Worm (Caenorhabditis elegans) whole organism, young adult: ENCODE measurements around the gene sru-1.
A peak's percentile ranks its signal among the peaks of the same experiment; 100 is the strongest.

Experiments used
- B0019.2 ChIP-seq: fragments of 200-800 bp; sonication (Bioruptor generic); conservative IDR thresholded peaks from 2 replicates; pipeline ENCODE4 v1.3.6; 2022; ENCODE audit warnings: missing genetic modification reagents, missing genetic modification characterization, missing compliant biosample characterization
- B0261.1 ChIP-seq: sonication (generic microtip); optimal IDR thresholded peaks from 2 replicates; lab custom pipeline; 2016; ENCODE audit warnings: mild to moderate bottlenecking, missing genetic modification characterization, moderate library complexity, missing compliant biosample characterization
- C17E4.6 ChIP-seq: fragments of 200-800 bp; sonication (Bioruptor generic); IDR thresholded peaks from 2 replicates; pipeline ENCODE4 v1.3.6; 2022; ENCODE audit warnings: missing genetic modification reagents, missing genetic modification characterization, missing compliant biosample characterization
- F22D6.2 ChIP-seq: sonication (generic microtip); optimal IDR thresholded peaks from 2 replicates; lab custom pipeline; 2016; ENCODE audit warnings: mild to moderate bottlenecking, missing genetic modification characterization, missing compliant biosample characterization
- F23B12.7 ChIP-seq: sonication (generic microtip); optimal IDR thresholded peaks from 2 replicates; lab custom pipeline; 2017; ENCODE audit warnings: missing genetic modification characterization, mild to moderate bottlenecking, missing compliant biosample characterization, antibody characterized with exemption, moderate library complexity; ENCODE audit not compliant: insufficient read depth
- F33H1.4 ChIP-seq: fragments of 200-800 bp; sonication (Bioruptor generic); IDR thresholded peaks from 2 replicates; pipeline ENCODE4 v1.3.6; 2022; ENCODE audit warnings: missing genetic modification reagents, missing genetic modification characterization, missing compliant biosample characterization
- F37B4.10 ChIP-seq: fragments of 200-800 bp; sonication (Bioruptor generic); IDR thresholded peaks from 2 replicates; pipeline ENCODE4 v1.3.6; 2022; ENCODE audit warnings: missing genetic modification characterization, missing compliant biosample characterization
- F55B11.4 ChIP-seq: sonication (generic microtip); optimal IDR thresholded peaks from 2 replicates; lab custom pipeline; 2016; ENCODE audit warnings: missing compliant biosample characterization, missing genetic modification characterization, borderline replicate concordance; ENCODE audit not compliant: insufficient read depth
- F57A8.1 ChIP-seq: fragments of 200-800 bp; sonication (Bioruptor generic); optimal IDR thresholded peaks from 2 replicates; lab custom pipeline; 2018; ENCODE audit warnings: mild to moderate bottlenecking, missing genetic modification characterization, moderate library complexity, missing compliant biosample characterization
- F57C9.4 ChIP-seq: sonication (generic microtip); optimal IDR thresholded peaks from 2 replicates; lab custom pipeline; 2017; ENCODE audit warnings: mild to moderate bottlenecking, missing genetic modification characterization, missing compliant biosample characterization
- K11D2.4 ChIP-seq: fragments of 200-800 bp; sonication (Bioruptor generic); IDR thresholded peaks from 2 replicates; pipeline ENCODE4 v1.3.6; 2022; ENCODE audit warnings: missing genetic modification reagents, missing genetic modification characterization, missing compliant biosample characterization
- K12H6.12 ChIP-seq: fragments of 200-800 bp; sonication (Bioruptor generic); optimal IDR thresholded peaks from 2 replicates; lab custom pipeline; 2018; ENCODE audit warnings: mild to moderate bottlenecking, missing genetic modification characterization, missing compliant biosample characterization
- T26A5.8 ChIP-seq: sonication (generic microtip); optimal IDR thresholded peaks from 2 replicates; lab custom pipeline; 2016; ENCODE audit warnings: missing genetic modification characterization, missing compliant biosample characterization
- Y53G8AR.9 ChIP-seq: fragments of 200-800 bp; sonication (Bioruptor generic); conservative IDR thresholded peaks from 2 replicates; pipeline ENCODE4 v1.3.6; 2022; ENCODE audit warnings: missing genetic modification reagents, missing genetic modification characterization, missing compliant biosample characterization
- Y56A3A.18 ChIP-seq: fragments of 200-800 bp; sonication (Bioruptor generic); IDR thresholded peaks from 2 replicates; pipeline ENCODE4 v1.3.6; 2022; ENCODE audit warnings: missing genetic modification reagents, missing genetic modification characterization, missing compliant biosample characterization
- Y95B8A.8 ChIP-seq: fragments of 200-800 bp; sonication (Bioruptor generic); IDR thresholded peaks from 2 replicates; pipeline ENCODE4 v1.3.6; 2022; ENCODE audit warnings: missing genetic modification reagents, missing genetic modification characterization, missing compliant biosample characterization
- attf-3 ChIP-seq: fragments of 200-800 bp; sonication (Bioruptor generic); conservative IDR thresholded peaks from 2 replicates; pipeline ENCODE4 v1.3.6; 2022; ENCODE audit warnings: missing genetic modification reagents, missing genetic modification characterization, missing compliant biosample characterization
- attf-5 ChIP-seq: fragments of 200-800 bp; sonication (Bioruptor generic); optimal IDR thresholded peaks from 2 replicates; lab custom pipeline; 2018; ENCODE audit warnings: mild to moderate bottlenecking, missing genetic modification characterization, missing compliant biosample characterization
- attf-6 ChIP-seq: fragments of 200-800 bp; sonication (Bioruptor generic); IDR thresholded peaks from 2 replicates; pipeline ENCODE4 v1.3.6; 2022; ENCODE audit warnings: missing genetic modification reagents, missing genetic modification characterization, missing compliant biosample characterization
- bed-1 ChIP-seq: fragments of 200-800 bp; sonication (Bioruptor generic); IDR thresholded peaks from 2 replicates; pipeline ENCODE4 v1.3.6; 2022; ENCODE audit warnings: missing genetic modification reagents, missing genetic modification characterization, missing compliant biosample characterization
- bed-2 ChIP-seq: fragments of 200-800 bp; sonication (Bioruptor generic); IDR thresholded peaks from 2 replicates; pipeline ENCODE4 v1.3.6; 2022; ENCODE audit warnings: missing genetic modification reagents, missing genetic modification characterization, missing compliant biosample characterization
- ccch-3 ChIP-seq: fragments of 200-800 bp; sonication (Bioruptor generic); optimal IDR thresholded peaks from 2 replicates; lab custom pipeline; 2018; ENCODE audit warnings: mild to moderate bottlenecking, missing genetic modification characterization, missing compliant biosample characterization
- cebp-2 ChIP-seq: fragments of 200-800 bp; sonication (Bioruptor generic); IDR thresholded peaks from 2 replicates; pipeline ENCODE4 v1.3.6; 2022; ENCODE audit warnings: missing genetic modification characterization, missing compliant biosample characterization
- chd-7 ChIP-seq: sonication (generic microtip); optimal IDR thresholded peaks from 2 replicates; lab custom pipeline; 2016; ENCODE audit warnings: mild to moderate bottlenecking, missing genetic modification characterization, moderate library complexity, missing compliant biosample characterization
- efl-1 ChIP-seq: fragments of 150-350 bp; optimal IDR thresholded peaks from 2 replicates; lab custom pipeline; 2014; ENCODE audit warnings: missing biosample characterization, missing genetic modification reagents, missing genetic modification characterization
- gei-17 ChIP-seq: fragments of 200-800 bp; sonication (Bioruptor generic); optimal IDR thresholded peaks from 2 replicates; lab custom pipeline; 2018; ENCODE audit warnings: mild to moderate bottlenecking, missing genetic modification characterization, missing compliant biosample characterization
- him-1 ChIP-seq: sonication (generic microtip); optimal IDR thresholded peaks from 2 replicates; lab custom pipeline; 2016; ENCODE audit warnings: missing genotype, missing genetic modification reagents, missing genetic modification characterization, missing compliant biosample characterization
- hlh-12 ChIP-seq: sonication (generic microtip); optimal IDR thresholded peaks from 2 replicates; lab custom pipeline; 2016; ENCODE audit warnings: missing genetic modification characterization, missing compliant biosample characterization
- hlh-26 ChIP-seq: fragments of 200-800 bp; sonication (Bioruptor generic); conservative IDR thresholded peaks from 2 replicates; pipeline ENCODE4 v1.3.6; 2022; ENCODE audit warnings: missing genetic modification reagents, missing genetic modification characterization, missing compliant biosample characterization
- hrde-1 ChIP-seq: sonication (generic microtip); optimal IDR thresholded peaks from 2 replicates; lab custom pipeline; 2016; ENCODE audit warnings: missing genetic modification characterization, mild to moderate bottlenecking, missing compliant biosample characterization, moderate library complexity, missing genotype, missing genetic modification reagents, borderline replicate concordance
- let-526 ChIP-seq: fragments of 200-800 bp; sonication (Bioruptor generic); IDR thresholded peaks from 2 replicates; pipeline ENCODE4 v1.3.6; 2022; ENCODE audit warnings: missing genetic modification reagents, missing genetic modification characterization, missing compliant biosample characterization
- lin-54 ChIP-seq: fragments of 200-800 bp; sonication (Bioruptor generic); optimal IDR thresholded peaks from 2 replicates; lab custom pipeline; 2018; ENCODE audit warnings: mild to moderate bottlenecking, missing genetic modification characterization, missing compliant biosample characterization
- lir-1 ChIP-seq: fragments of 200-800 bp; sonication (Bioruptor generic); conservative IDR thresholded peaks from 2 replicates; pipeline ENCODE4 v1.3.6; 2022; ENCODE audit warnings: missing genetic modification reagents, missing genetic modification characterization, missing compliant biosample characterization
- madf-6 ChIP-seq: fragments of 200-800 bp; sonication (Bioruptor generic); IDR thresholded peaks from 2 replicates; pipeline ENCODE4 v1.3.6; 2022; ENCODE audit warnings: missing genetic modification reagents, missing genetic modification characterization, missing compliant biosample characterization
- madf-8 ChIP-seq: fragments of 200-800 bp; sonication (Bioruptor generic); conservative IDR thresholded peaks from 2 replicates; pipeline ENCODE4 v1.3.6; 2022; ENCODE audit warnings: missing genetic modification reagents, missing genetic modification characterization, missing compliant biosample characterization
- mes-4 ChIP-seq: sonication (generic microtip); optimal IDR thresholded peaks from 2 replicates; lab custom pipeline; 2016; ENCODE audit warnings: missing genotype, missing genetic modification characterization, missing compliant biosample characterization
- nfya-1 ChIP-seq: sonication (generic microtip); optimal IDR thresholded peaks from 2 replicates; lab custom pipeline; 2017; ENCODE audit warnings: antibody characterized with exemption, missing compliant biosample characterization, missing genetic modification characterization, borderline replicate concordance; ENCODE audit not compliant: insufficient read depth
- nhr-80 ChIP-seq: sonication (generic microtip); optimal IDR thresholded peaks from 2 replicates; lab custom pipeline; 2016; ENCODE audit warnings: missing genetic modification characterization, missing compliant biosample characterization
- pha-4 ChIP-seq: fragments of 150-350 bp; sonication (generic microtip); optimal IDR thresholded peaks from 2 replicates; lab custom pipeline; 2014; ENCODE audit warnings: missing biosample characterization, missing genetic modification reagents, missing genetic modification characterization
- rec-8 ChIP-seq, 2 experiments: sonication (generic microtip); optimal IDR thresholded peaks; 2 replicates each; lab custom pipeline; 2016; ENCODE audit warnings: mild to moderate bottlenecking in 2 of 2, missing genetic modification characterization in 2 of 2, missing genetic modification reagents in 2 of 2, missing genotype in 2 of 2, missing biosample characterization in 1 of 2, missing compliant biosample characterization in 1 of 2, moderate library complexity in 1 of 2
- rpc-1 ChIP-seq, 2 experiments: fragments of 150-350 bp in 1 of 2; sonication (generic microtip) in 1 of 2; optimal IDR thresholded peaks; 2 replicates each; lab custom pipeline; 2014 to 2018; ENCODE audit warnings: missing biosample characterization in 1 of 2, missing genetic modification characterization in 1 of 2, missing genetic modification reagents in 1 of 2, missing genotype in 1 of 2
- sdz-38 ChIP-seq: sonication (generic microtip); optimal IDR thresholded peaks from 2 replicates; lab custom pipeline; 2016; ENCODE audit warnings: missing genotype, missing genetic modification characterization, missing compliant biosample characterization
- snpc-4 ChIP-seq, 5 experiments: fragments of 150-350 bp in 1 of 5; sonication (generic microtip) in 4 of 5; optimal IDR thresholded peaks; 2 replicates each; lab custom pipeline; 2014 to 2018; ENCODE audit warnings: missing genetic modification characterization in 5 of 5, missing biosample characterization in 3 of 5, antibody characterized with exemption in 2 of 5, mild to moderate bottlenecking in 2 of 5, missing compliant biosample characterization in 2 of 5, missing genotype in 2 of 5, moderate library complexity in 2 of 5, missing genetic modification reagents in 1 of 5
- somi-1 ChIP-seq: fragments of 200-800 bp; sonication (Bioruptor generic); optimal IDR thresholded peaks from 2 replicates; lab custom pipeline; 2018; ENCODE audit warnings: mild to moderate bottlenecking, missing genetic modification characterization, missing compliant biosample characterization
- tbx-9 ChIP-seq: sonication (generic microtip); optimal IDR thresholded peaks from 2 replicates; lab custom pipeline; 2016; ENCODE audit warnings: borderline replicate concordance, missing genetic modification characterization, inconsistent platforms, missing compliant biosample characterization
- tlf-1 ChIP-seq: fragments of 200-800 bp; sonication (Bioruptor generic); optimal IDR thresholded peaks from 2 replicates; lab custom pipeline; 2018; ENCODE audit warnings: mild to moderate bottlenecking, missing genetic modification characterization, missing compliant biosample characterization
- xnd-1 ChIP-seq: sonication (generic microtip); optimal IDR thresholded peaks from 2 replicates; lab custom pipeline; 2016; ENCODE audit warnings: missing genotype, missing genetic modification reagents, missing genetic modification characterization, missing compliant biosample characterization
- ztf-28 ChIP-seq: fragments of 200-800 bp; sonication (Bioruptor generic); IDR thresholded peaks from 2 replicates; pipeline ENCODE4 v1.3.6; 2022; ENCODE audit warnings: missing genetic modification reagents, missing genetic modification characterization, missing compliant biosample characterization

The sru-1 gene

DNA sequence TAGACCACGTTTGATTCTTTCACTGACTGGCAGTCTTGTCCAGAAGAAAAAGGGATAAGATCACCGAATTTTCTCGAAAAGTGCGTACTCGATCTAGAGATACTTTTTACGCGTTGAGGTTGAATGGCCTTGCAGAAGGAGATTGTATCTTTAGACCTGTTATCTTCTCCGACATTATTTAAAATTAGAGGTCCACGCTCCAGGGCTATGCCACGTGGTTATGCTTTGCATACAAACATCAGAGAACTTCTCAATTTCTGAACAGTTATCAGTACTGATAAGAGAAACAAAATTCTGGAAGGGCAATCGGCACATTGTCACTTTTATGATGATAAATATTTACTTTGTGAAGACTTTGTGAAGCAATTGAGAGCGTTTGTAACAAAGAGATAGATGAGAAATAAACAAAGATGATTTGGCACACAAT, 46.3 kb upstream of the sru-1 start (continued):
- TF ChIP-seq nfya-1: no peak
- no peak for TF ChIP-seq him-1 (tag; lab: Kevin White, UChicago)
- peak; percentile 63 for TF ChIP-seq somi-1 (GFP tag; lab: Kevin White, UChicago)
- no peak for TF ChIP-seq lir-1 (GFP tag; lab: Robert Waterston, UW)
- TF ChIP-seq sdz-38 (tag; lab: Kevin White, UChicago): no peak
- no peak for TF ChIP-seq efl-1
- no peak for TF ChIP-seq ccch-3 (GFP tag; lab: Kevin White, UChicago)
- no peak for TF ChIP-seq tbx-9 (tag; lab: Kevin White, UChicago)
- TF ChIP-seq Y53G8AR.9 (GFP tag; lab: Robert Waterston, UW): no peak
- no peak for TF ChIP-seq attf-3 (GFP tag; lab: Robert Waterston, UW)
- peak; percentile 46 for TF ChIP-seq chd-7 (tag; lab: Kevin White, UChicago)
- TF ChIP-seq F22D6.2 (tag; lab: Kevin White, UChicago): peak; percentile 48
- no peak for TF ChIP-seq B0019.2
- no peak for TF ChIP-seq ztf-28
- no peak for TF ChIP-seq F33H1.4 (GFP tag; lab: Robert Waterston, UW)
- TF ChIP-seq hlh-26: no peak
- no peak for TF ChIP-seq gei-17 (GFP tag; lab: Kevin White, UChicago)
- no peak for TF ChIP-seq hlh-12 (tag; lab: Kevin White, UChicago)
- TF ChIP-seq mes-4 (tag; lab: Kevin White, UChicago): no peak
- TF ChIP-seq F23B12.7 (tag; lab: Kevin White, UChicago): no peak
- TF ChIP-seq bed-2 (GFP tag; lab: Robert Waterston, UW): no peak
- TF ChIP-seq Y56A3A.18: no peak
- no peak for TF ChIP-seq B0261.1 (tag; lab: Kevin White, UChicago)
- no peak for TF ChIP-seq attf-6 (GFP tag; lab: Robert Waterston, UW)
- peak; percentile 36 for TF ChIP-seq lin-54 (GFP tag; lab: Kevin White, UChicago)
- peak; percentile 84 for TF ChIP-seq pha-4
- no peak for TF ChIP-seq Y95B8A.8 (GFP tag; lab: Robert Waterston, UW)
- no peak for TF ChIP-seq C17E4.6
- TF ChIP-seq hrde-1 (tag; lab: Kevin White, UChicago): no peak
- TF ChIP-seq rec-8 (tag; optimal IDR thresholded peaks at IDR 0.05; lab: Kevin White, UChicago): no peak
- 0 out of 2 replicates have a peak, but pooled peaks have one; percentile 11 for TF ChIP-seq cebp-2 (GFP tag; lab: Robert Waterston, UW)
- TF ChIP-seq madf-6 (GFP tag; lab: Robert Waterston, UW): no peak
- no peak for TF ChIP-seq madf-8 (GFP tag; lab: Robert Waterston, UW)
- TF ChIP-seq T26A5.8 (tag; lab: Kevin White, UChicago): no peak
- TF ChIP-seq bed-1 (GFP tag; lab: Robert Waterston, UW): no peak
- TF ChIP-seq F55B11.4 (tag; lab: Kevin White, UChicago): no peak
- no peak for TF ChIP-seq let-526 (GFP tag; lab: Robert Waterston, UW)
- TF ChIP-seq xnd-1 (tag; lab: Kevin White, UChicago): no peak
- peak; percentile 39 for TF ChIP-seq attf-5 (GFP tag; lab: Kevin White, UChicago)
- TF ChIP-seq F57A8.1: no peak
- TF ChIP-seq K12H6.12 (tag; lab: Kevin White, UChicago): no peak
- no peak for TF ChIP-seq snpc-4 (GFP tag; optimal IDR thresholded peaks at IDR 0.05; lab: Kevin White, UChicago)
- TF ChIP-seq snpc-4 (tag; optimal IDR thresholded peaks at IDR 0.05; lab: Kevin White, UChicago): peak; percentile 18 to 83 (median 55)
- TF ChIP-seq nhr-80: peak; percentile 86
- TF ChIP-seq tlf-1 (GFP tag; lab: Kevin White, UChicago): peak; percentile 53
- no peak for TF ChIP-seq F57C9.4 (tag; lab: Kevin White, UChicago)
- TF ChIP-seq K11D2.4 (GFP tag; lab: Robert Waterston, UW): no peak
- no peak for TF ChIP-seq F37B4.10 (GFP tag; lab: Robert Waterston, UW)
- TF ChIP-seq rpc-1 (optimal IDR thresholded peaks at IDR 0.05; lab: Kevin White, UChicago): no peak
- TF ChIP-seq rpc-1 (tag; optimal IDR thresholded peaks at IDR 0.05; lab: Kevin White, UChicago): no peak
